Fruit fly (Drosophila melanogaster): ENCODE data around the gene Vav.

DNA sequence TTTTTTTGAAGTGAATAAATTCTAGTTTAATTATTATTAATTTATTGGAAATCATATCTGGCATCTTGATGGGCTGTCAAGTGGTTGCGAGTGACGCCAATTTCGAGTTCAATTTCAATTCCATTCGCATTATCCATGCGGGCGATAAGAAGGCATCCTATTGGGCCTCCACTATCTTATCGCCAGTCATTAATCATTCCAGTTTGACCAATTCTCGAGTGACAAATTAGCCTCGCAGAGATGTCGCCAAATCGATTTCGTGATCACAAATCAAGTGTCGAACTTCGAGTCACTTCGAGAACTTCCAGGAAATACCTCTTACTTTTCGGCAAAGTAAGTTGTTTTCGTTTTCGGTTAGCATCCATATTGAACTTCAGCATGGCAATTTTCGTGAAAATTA is 44.9 kb upstream of the Vav start:
- TF ChIP-seq CG8478 (optimal IDR thresholded peaks at IDR 0.05) (no peak), EcR (GFP tag; optimal IDR thresholded peaks at IDR 0.05) (no peak), Dll (optimal IDR thresholded peaks at IDR 0.05) (no peak), pan (optimal IDR thresholded peaks at IDR 0.05) (no peak)

Measured in whole organism.